Worm (Caenorhabditis elegans) whole organism, early embryonic: Measurements from ENCODE around the gene acer-1.

Experiments
- ama-1 ChIP-seq: fragments of 150-350 bp; optimal IDR thresholded peaks from 2 replicates; lab custom pipeline; 2014
- ceh-13 ChIP-seq: fragments of 200-800 bp; sonication (Bioruptor generic); optimal IDR thresholded peaks from 2 replicates; lab custom pipeline; 2018; ENCODE audit warnings: mild to moderate bottlenecking, missing genetic modification characterization, missing compliant biosample characterization
- ets-7 ChIP-seq: sonication (generic microtip); optimal IDR thresholded peaks from 2 replicates; lab custom pipeline; 2016; ENCODE audit warnings: missing genotype, missing genetic modification characterization, missing compliant biosample characterization
- flt-1 ChIP-seq: fragments of 200-800 bp; sonication (Bioruptor generic); IDR thresholded peaks from 2 replicates; pipeline ENCODE4 v1.3.6; 2022; ENCODE audit warnings: missing genetic modification characterization, missing compliant biosample characterization
- hmg-4 ChIP-seq: fragments of 200-800 bp; sonication (Bioruptor generic); optimal IDR thresholded peaks from 2 replicates; lab custom pipeline; 2018; ENCODE audit warnings: mild to moderate bottlenecking, missing genetic modification characterization, missing compliant biosample characterization

DNA sequence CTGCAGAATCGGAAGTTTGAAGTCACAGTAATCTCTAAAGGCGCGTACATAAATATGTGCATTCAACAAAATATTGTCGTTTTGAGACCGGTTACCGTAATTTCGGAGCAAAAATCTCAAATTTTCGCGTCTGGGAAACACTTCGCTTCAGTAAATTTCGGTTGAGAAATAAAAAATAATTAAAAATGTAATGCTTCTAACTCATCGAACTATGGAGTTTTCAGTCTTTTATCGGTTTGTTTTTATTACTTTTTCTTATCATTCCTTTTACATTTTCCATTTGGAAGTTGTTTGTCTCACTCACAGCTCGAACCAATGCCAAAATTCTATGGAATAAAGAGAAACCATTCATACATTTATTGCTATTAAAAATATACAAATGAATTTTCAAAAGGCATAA lies 2.0 kb downstream of the acer-1 start:
- no peak for TF ChIP-seq ets-7 (tag; lab: Kevin White, UChicago)
- no peak for TF ChIP-seq ama-1
- TF ChIP-seq hmg-4 (GFP tag; lab: Kevin White, UChicago) = no peak
- no peak for TF ChIP-seq ceh-13
- no peak for TF ChIP-seq flt-1
